Fruit fly (Drosophila melanogaster) whole organism, wandering third instar larva: Measurements from ENCODE around the gene Sr-CIII.

Experiments
- Abd-B ChIP-seq: fragments of >200 bp; optimal IDR thresholded peaks from 2 replicates; lab custom pipeline; 2017; ENCODE audit warnings: missing biosample characterization, missing genetic modification characterization
- CG32264 ChIP-seq: fragments of 200-800 bp; sonication (Bioruptor generic); optimal IDR thresholded peaks from 2 replicates; lab custom pipeline; 2016; ENCODE audit warnings: missing biosample characterization, missing genetic modification characterization
- CG9705 ChIP-seq: fragments of 200-800 bp; sonication (Bioruptor generic); optimal IDR thresholded peaks from 2 replicates; lab custom pipeline; 2018; ENCODE audit warnings: missing biosample characterization, mild to moderate bottlenecking, missing genetic modification characterization
- CrebA ChIP-seq: fragments of 200-800 bp; sonication (Bioruptor generic); optimal IDR thresholded peaks from 2 replicates; lab custom pipeline; 2016; ENCODE audit warnings: missing biosample characterization, mild to moderate bottlenecking, missing genetic modification characterization, borderline replicate concordance
- Dif ChIP-seq: fragments of 200-275, 200-300 bp; sonication (Bioruptor generic); optimal IDR thresholded peaks from 2 replicates; lab custom pipeline; 2018; ENCODE audit warnings: missing biosample characterization, missing genetic modification characterization; ENCODE audit not compliant: partially characterized antibody
- Hr78 ChIP-seq: fragments of >200 bp; optimal IDR thresholded peaks from 2 replicates; lab custom pipeline; 2017; ENCODE audit warnings: missing biosample characterization, missing genetic modification characterization
- Hr83 ChIP-seq: fragments of 200-300 bp; sonication (Bioruptor generic); optimal IDR thresholded peaks from 2 replicates; lab custom pipeline; 2016; ENCODE audit warnings: missing biosample characterization, mild to moderate bottlenecking, missing genetic modification characterization, moderate library complexity; ENCODE audit not compliant: poor library complexity, severe bottlenecking
- Mio ChIP-seq: sonication (Bioruptor generic); optimal IDR thresholded peaks from 2 replicates; lab custom pipeline; 2016; ENCODE audit warnings: missing biosample characterization, missing genetic modification characterization
- Myc ChIP-seq: fragments of >200 bp; optimal IDR thresholded peaks from 2 replicates; lab custom pipeline; 2017
- N ChIP-seq: fragments of >200 bp; optimal IDR thresholded peaks from 2 replicates; lab custom pipeline; 2018; ENCODE audit warnings: missing biosample characterization, missing external identifiers, missing genetic modification characterization
- OdsH ChIP-seq: fragments of 200-800 bp; sonication (Bioruptor generic); optimal IDR thresholded peaks from 2 replicates; lab custom pipeline; 2016; ENCODE audit warnings: missing biosample characterization, mild to moderate bottlenecking, missing genetic modification characterization
- Rel ChIP-seq, 2 experiments: fragments of 200-800 bp; sonication (Bioruptor generic) in 1 of 2; optimal IDR thresholded peaks; 2 replicates in 1 of 2; 3 replicates in 1 of 2; lab custom pipeline; 2016 to 2019; ENCODE audit warnings: mild to moderate bottlenecking in 2 of 2, missing biosample characterization in 2 of 2, missing genetic modification characterization in 2 of 2, moderate library complexity in 1 of 2
- Sp1 ChIP-seq: fragments of 200-800 bp; sonication (Bioruptor generic); optimal IDR thresholded peaks from 3 replicates; lab custom pipeline; 2019; ENCODE audit warnings: missing biosample characterization, mild to moderate bottlenecking, missing genetic modification characterization, moderate library complexity
- br ChIP-seq: fragments of 200-800 bp; sonication (Bioruptor generic); optimal IDR thresholded peaks from 2 replicates; lab custom pipeline; 2016; ENCODE audit warnings: missing biosample characterization, missing genetic modification characterization
- brk ChIP-seq: fragments of 200-800 bp; sonication (Bioruptor generic); optimal IDR thresholded peaks from 2 replicates; lab custom pipeline; 2016; ENCODE audit warnings: missing biosample characterization, mild to moderate bottlenecking, missing genetic modification characterization
- dl ChIP-seq, 2 experiments: fragments of 175-275, 200-275 bp in 1 of 2; fragments of 200-275 bp in 1 of 2; sonication (Bioruptor generic); optimal IDR thresholded peaks; lab custom pipeline; 2018; ENCODE audit warnings: mild to moderate bottlenecking in 2 of 2, missing biosample characterization in 2 of 2, missing genetic modification characterization in 2 of 2, moderate library complexity in 2 of 2; ENCODE audit not compliant: partially characterized antibody in 2 of 2, insufficient read depth in 1 of 2
- dsf ChIP-seq: sonication (Bioruptor generic); optimal IDR thresholded peaks from 2 replicates; lab custom pipeline; 2016; ENCODE audit warnings: missing biosample characterization, missing genetic modification characterization, borderline replicate concordance
- ey ChIP-seq: fragments of 200-800 bp; sonication (Bioruptor generic); optimal IDR thresholded peaks from 2 replicates; lab custom pipeline; 2016; ENCODE audit warnings: missing biosample characterization, missing genetic modification characterization
- foxo ChIP-seq, 2 experiments: fragments of 200-800 bp; sonication (Bioruptor generic); optimal IDR thresholded peaks; 2 replicates in 1 of 2; 3 replicates in 1 of 2; lab custom pipeline; 2016 to 2017; ENCODE audit warnings: missing biosample characterization in 2 of 2, missing genetic modification characterization in 2 of 2
- fru ChIP-seq: fragments of 200-800 bp; sonication (Bioruptor generic); optimal IDR thresholded peaks from 3 replicates; lab custom pipeline; 2016; ENCODE audit warnings: missing biosample characterization, mild to moderate bottlenecking, missing genetic modification characterization
- h ChIP-seq: fragments of 200-800 bp; sonication (Bioruptor generic); optimal IDR thresholded peaks from 3 replicates; lab custom pipeline; 2016; ENCODE audit warnings: missing biosample characterization, mild to moderate bottlenecking, missing genetic modification characterization
- lola ChIP-seq: fragments of >200 bp; optimal IDR thresholded peaks from 2 replicates; lab custom pipeline; 2017; ENCODE audit warnings: missing biosample characterization, missing genetic modification characterization
- pan ChIP-seq: fragments of >200 bp; optimal IDR thresholded peaks from 2 replicates; lab custom pipeline; 2017
- psq ChIP-seq: fragments of 200-800 bp; sonication (Bioruptor generic); optimal IDR thresholded peaks from 3 replicates; lab custom pipeline; 2017; ENCODE audit warnings: missing biosample characterization, mild to moderate bottlenecking, missing genetic modification characterization, moderate library complexity
- rgr ChIP-seq: fragments of 200-800 bp; sonication (Bioruptor generic); optimal IDR thresholded peaks from 3 replicates; lab custom pipeline; 2016; ENCODE audit warnings: missing biosample characterization, mild to moderate bottlenecking, missing genetic modification characterization
- sage ChIP-seq: fragments of 200-800 bp; sonication (Bioruptor generic); optimal IDR thresholded peaks from 2 replicates; lab custom pipeline; 2016; ENCODE audit warnings: missing biosample characterization, mild to moderate bottlenecking, missing genetic modification characterization
- sv ChIP-seq: fragments of 200-800 bp; sonication (Bioruptor generic); optimal IDR thresholded peaks from 3 replicates; lab custom pipeline; 2016; ENCODE audit warnings: missing biosample characterization, missing genetic modification characterization
- tai ChIP-seq: sonication (Bioruptor generic); optimal IDR thresholded peaks from 2 replicates; lab custom pipeline; 2016; ENCODE audit warnings: missing biosample characterization, missing genetic modification characterization
- woc ChIP-seq: sonication (Bioruptor generic); optimal IDR thresholded peaks from 2 replicates; lab custom pipeline; 2016; ENCODE audit warnings: missing biosample characterization, mild to moderate bottlenecking, missing genetic modification characterization

Sr-CIII gene

DNA sequence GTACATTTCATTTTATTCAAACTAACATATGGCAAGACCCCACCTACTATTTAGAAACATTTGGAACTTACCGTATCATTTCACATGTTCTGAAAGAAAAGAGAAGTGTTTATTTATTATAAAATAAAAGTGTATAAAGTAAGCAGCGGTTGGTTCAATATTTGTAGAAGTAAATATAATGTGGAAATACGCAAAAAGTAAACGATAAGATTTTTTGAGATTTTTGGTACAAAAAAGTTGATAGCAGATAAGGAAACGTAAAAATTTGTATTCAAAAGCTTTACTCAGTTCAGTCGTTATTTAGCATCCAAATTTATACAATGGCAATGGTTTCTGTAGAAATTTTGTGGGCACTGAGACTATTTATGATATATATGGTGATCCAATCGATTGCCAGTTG is at the start of gene Sr-CIII:
Sr-CIII (plus strand) TSS at position 301 of the 400 bp plus-strand sequence.
- TF ChIP-seq h (GFP tag; lab: Kevin White, UChicago), result no peak
- TF ChIP-seq pan, result no peak
- TF ChIP-seq OdsH (GFP tag; lab: Kevin White, UChicago), result no peak
- TF ChIP-seq brk (GFP tag; lab: Kevin White, UChicago), result no peak
- no peak for TF ChIP-seq tai
- TF ChIP-seq psq (GFP tag; lab: Kevin White, UChicago), result no peak
- TF ChIP-seq Abd-B (GFP tag; lab: Kevin White, UChicago), result no peak
- TF ChIP-seq lola (GFP tag; lab: Kevin White, UChicago), result no peak
- TF ChIP-seq Hr78 (GFP tag; lab: Kevin White, UChicago), result no peak
- TF ChIP-seq Mio, result no peak
- TF ChIP-seq woc (GFP tag; lab: Kevin White, UChicago), result no peak
- TF ChIP-seq sage (GFP tag; lab: Kevin White, UChicago), result no peak
- no peak for TF ChIP-seq CG32264

DNA sequence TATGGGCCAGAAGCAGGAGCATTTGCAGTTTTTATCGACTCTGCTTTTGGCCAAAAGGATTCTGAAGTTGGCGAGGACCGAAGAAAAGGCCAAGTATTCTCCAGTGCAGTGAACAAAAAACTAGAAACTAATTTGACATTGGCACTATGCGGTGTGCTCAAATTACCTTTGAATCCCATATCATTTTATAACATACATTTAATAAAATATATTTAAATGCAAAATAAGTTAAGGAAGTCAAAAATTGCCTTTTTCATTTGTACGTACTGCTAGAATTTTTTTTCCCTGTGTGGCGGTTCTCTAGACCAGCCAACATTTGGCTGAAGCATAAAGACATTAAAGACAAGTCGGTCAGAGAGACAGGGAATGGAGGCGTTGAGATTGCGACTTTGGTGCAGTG is 49.7 kb upstream of the Sr-CIII start:
- TF ChIP-seq rgr (GFP tag; lab: Kevin White, UChicago) (no peak), woc (GFP tag; lab: Kevin White, UChicago) (no peak), Rel (GFP tag; optimal IDR thresholded peaks at IDR 0.05; lab: Kevin White, UChicago) (no peak), Rel (tag; optimal IDR thresholded peaks at IDR 0.05; lab: Kevin White, UChicago) (no peak), pan (no peak), dl (GFP tag; optimal IDR thresholded peaks at IDR 0.05; lab: Kevin White, UChicago; ENCODE audit: insufficient read depth in 1 of 2, partially characterized antibody in 2 of 2) (no peak), Abd-B (GFP tag; lab: Kevin White, UChicago) (no peak), Mio (no peak), CG9705 (GFP tag; lab: Kevin White, UChicago) (no peak)
- TF ChIP-seq, all 38 proteins: peak for 0

DNA sequence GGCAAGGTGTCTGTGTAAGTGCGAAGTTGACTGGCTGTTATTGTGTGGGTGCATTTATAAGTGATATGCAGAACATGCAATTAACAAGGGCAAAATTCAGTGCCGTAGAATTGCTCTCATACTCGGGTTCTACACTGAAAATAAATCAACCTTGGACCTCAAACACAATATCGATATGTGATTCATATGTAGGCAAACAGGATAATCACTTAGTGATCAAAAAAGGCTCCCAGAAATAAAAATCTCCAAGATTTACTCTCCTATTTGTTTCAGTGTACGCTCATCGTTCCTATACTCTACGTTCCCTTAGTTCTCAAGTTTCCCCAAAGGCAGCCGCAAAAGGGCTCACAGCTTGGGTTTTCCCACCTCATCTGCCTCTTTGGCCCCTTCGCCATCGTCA is 48.6 kb upstream of the Sr-CIII start:
- no peak for TF ChIP-seq pan
- peak; percentile 36 for TF ChIP-seq ey (GFP tag; lab: Kevin White, UChicago)
- peak; percentile 11 for TF ChIP-seq fru (GFP tag; lab: Kevin White, UChicago)
- peak; percentile 19 for TF ChIP-seq h (GFP tag; lab: Kevin White, UChicago)
- TF ChIP-seq foxo (GFP tag; optimal IDR thresholded peaks at IDR 0.05; lab: Kevin White, UChicago), result peak in 1 of 2 experiments; percentile 37
- TF ChIP-seq Myc (lab: Kevin White, UChicago), result no peak
- TF ChIP-seq rgr (GFP tag; lab: Kevin White, UChicago), result peak; percentile 15
- TF ChIP-seq br (GFP tag; lab: Kevin White, UChicago), result no peak

DNA sequence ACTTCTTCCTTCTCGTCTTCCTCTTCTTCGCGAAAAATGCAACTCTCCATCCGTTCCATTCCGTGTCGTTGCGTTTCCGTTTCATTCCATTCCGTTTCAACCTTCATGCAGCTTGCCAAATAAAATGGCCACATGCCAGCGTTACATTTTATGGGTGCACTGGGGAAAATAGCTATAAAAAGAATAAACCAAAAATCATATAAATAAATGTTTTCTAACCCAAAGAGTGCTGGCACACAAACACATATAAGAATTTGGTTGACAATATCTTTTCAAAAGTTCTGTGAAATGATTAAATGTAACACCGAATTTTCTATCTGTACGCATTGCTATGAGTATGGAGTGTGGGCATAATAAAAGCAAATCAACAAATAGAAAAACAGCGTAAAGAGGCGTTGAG is 44.4 kb upstream of the Sr-CIII start:
- TF ChIP-seq Myc (lab: Kevin White, UChicago) (no peak), Dif (GFP tag; lab: Kevin White, UChicago) (no peak), pan (no peak), Hr83 (GFP tag; lab: Kevin White, UChicago) (no peak), CrebA (GFP tag; lab: Kevin White, UChicago) (no peak)

DNA sequence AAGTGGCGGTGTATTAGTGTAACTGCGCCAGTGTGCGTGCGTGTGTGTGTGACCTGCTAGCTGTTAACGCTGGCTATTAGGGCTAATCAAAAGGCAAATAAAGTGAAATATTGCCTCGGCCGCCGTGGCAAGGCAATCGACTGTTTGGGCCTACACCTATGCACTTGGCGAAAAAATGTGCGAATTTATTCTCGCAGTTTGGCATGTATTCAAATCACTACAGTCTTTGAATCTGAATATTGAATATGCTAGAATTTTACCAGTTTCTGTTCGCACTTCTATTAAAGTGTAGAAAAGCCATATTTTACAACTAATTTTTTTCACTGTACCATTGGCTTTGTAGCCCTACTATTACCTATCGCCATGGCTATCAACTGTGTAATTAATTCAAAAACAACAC is 39.4 kb upstream of the Sr-CIII start:
- TF ChIP-seq ey (GFP tag; lab: Kevin White, UChicago) (peak; percentile 27), sv (peak; percentile 28), fru (GFP tag; lab: Kevin White, UChicago) (no peak)

DNA sequence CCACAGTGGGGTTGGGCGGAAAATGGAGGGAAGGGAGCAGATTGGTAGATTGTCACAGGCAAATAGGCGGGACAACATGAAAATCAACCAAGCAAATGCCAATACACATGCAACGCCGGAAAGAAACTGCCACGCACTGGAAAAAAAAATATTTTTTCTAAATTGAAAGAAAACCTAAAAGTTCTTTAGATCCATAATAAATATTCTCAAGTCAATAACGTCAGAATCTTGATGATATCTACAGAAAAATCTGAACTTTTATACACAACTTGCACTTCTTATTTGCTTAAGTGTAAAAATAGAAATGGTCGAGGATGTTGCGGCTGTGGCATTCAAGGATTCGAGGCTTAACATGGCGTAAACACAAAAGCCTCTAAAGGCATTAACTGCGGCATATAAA is 36.0 kb upstream of the Sr-CIII start:
- TF ChIP-seq CG9705 (GFP tag; lab: Kevin White, UChicago), result no peak
- no peak for TF ChIP-seq psq (GFP tag; lab: Kevin White, UChicago)
- TF ChIP-seq fru (GFP tag; lab: Kevin White, UChicago), result no peak
- no peak for TF ChIP-seq dsf (GFP tag; lab: Kevin White, UChicago)
- no peak for TF ChIP-seq Rel (GFP tag; optimal IDR thresholded peaks at IDR 0.05; lab: Kevin White, UChicago)
- no peak for TF ChIP-seq Rel (tag; optimal IDR thresholded peaks at IDR 0.05; lab: Kevin White, UChicago)
- no peak for TF ChIP-seq Sp1 (GFP tag; lab: Kevin White, UChicago)
- TF ChIP-seq CrebA (GFP tag; lab: Kevin White, UChicago), result no peak
- TF ChIP-seq lola (GFP tag; lab: Kevin White, UChicago), result no peak
- no peak for TF ChIP-seq N (GFP tag; lab: Kevin White, UChicago)
